Worm (Caenorhabditis elegans) whole organism, mixed stage, embryonic: ENCODE data around the gene C01G5.3.

Experiments
- blmp-1 ChIP-seq: fragments of 150-350 bp; optimal IDR thresholded peaks from 2 replicates; lab custom pipeline; 2014; ENCODE audit warnings: missing biosample characterization, missing genetic modification characterization
- elt-3 ChIP-seq: fragments of 150-350 bp; optimal IDR thresholded peaks from 2 replicates; lab custom pipeline; 2014; ENCODE audit warnings: missing biosample characterization, missing genetic modification characterization
- mls-2 ChIP-seq: sonication (generic microtip); optimal IDR thresholded peaks from 2 replicates; lab custom pipeline; 2016; ENCODE audit warnings: mild to moderate bottlenecking, missing genetic modification characterization, moderate library complexity, missing compliant biosample characterization
- nhr-28 ChIP-seq: fragments of 150-350 bp; optimal IDR thresholded peaks from 2 replicates; lab custom pipeline; 2014; ENCODE audit warnings: missing biosample characterization, missing genetic modification characterization
- sptf-1 ChIP-seq: sonication (generic microtip); optimal IDR thresholded peaks from 2 replicates; lab custom pipeline; 2017; ENCODE audit warnings: mild to moderate bottlenecking, missing genetic modification characterization, moderate library complexity, missing compliant biosample characterization
- tbx-8 ChIP-seq: fragments of 200-800 bp; sonication (Bioruptor generic); optimal IDR thresholded peaks from 2 replicates; lab custom pipeline; 2018; ENCODE audit warnings: mild to moderate bottlenecking, missing genetic modification characterization, moderate library complexity, missing compliant biosample characterization
- ztf-11 ChIP-seq: fragments of 150-350 bp; optimal IDR thresholded peaks from 2 replicates; lab custom pipeline; 2014; ENCODE audit warnings: missing biosample characterization, missing genetic modification characterization

- TF ChIP-seq tbx-8 (no peak), nhr-28 (tag; lab: Kevin White, UChicago) (no peak), sptf-1 (tag; lab: Kevin White, UChicago) (no peak), ztf-11 (tag; lab: Kevin White, UChicago) (no peak), blmp-1 (no peak), elt-3 (tag; lab: Kevin White, UChicago) (no peak), mls-2 (tag; lab: Kevin White, UChicago) (no peak)
Measured at ce11 chrIV:6581658-6582057, 45.6 kb downstream of the C01G5.3 start.
